Worm (Caenorhabditis elegans) whole organism, early embryonic: ENCODE results near the gene B0391.14.

Experiments
- B0310.2 ChIP-seq: sonication (generic microtip); optimal IDR thresholded peaks from 2 replicates; lab custom pipeline; 2016; ENCODE audit warnings: mild to moderate bottlenecking, missing genetic modification characterization, missing compliant biosample characterization
- F13C5.2 ChIP-seq: sonication (generic microtip); optimal IDR thresholded peaks from 2 replicates; lab custom pipeline; 2017; ENCODE audit warnings: mild to moderate bottlenecking, missing genetic modification characterization, inconsistent platforms, missing compliant biosample characterization
- aly-1 ChIP-seq: sonication (generic microtip); optimal IDR thresholded peaks from 2 replicates; lab custom pipeline; 2016; ENCODE audit warnings: missing genetic modification characterization, missing compliant biosample characterization
- ama-1 ChIP-seq: fragments of 150-350 bp; optimal IDR thresholded peaks from 2 replicates; lab custom pipeline; 2014
- ceh-13 ChIP-seq: fragments of 200-800 bp; sonication (Bioruptor generic); optimal IDR thresholded peaks from 2 replicates; lab custom pipeline; 2018; ENCODE audit warnings: mild to moderate bottlenecking, missing genetic modification characterization, missing compliant biosample characterization
- ceh-36 ChIP-seq: sonication (generic microtip); optimal IDR thresholded peaks from 2 replicates; lab custom pipeline; 2016; ENCODE audit warnings: missing genetic modification characterization, inconsistent platforms, missing compliant biosample characterization
- ets-7 ChIP-seq: sonication (generic microtip); optimal IDR thresholded peaks from 2 replicates; lab custom pipeline; 2016; ENCODE audit warnings: missing genotype, missing genetic modification characterization, missing compliant biosample characterization
- flt-1 ChIP-seq: fragments of 200-800 bp; sonication (Bioruptor generic); IDR thresholded peaks from 2 replicates; pipeline ENCODE4 v1.3.6; 2022; ENCODE audit warnings: missing genetic modification characterization, missing compliant biosample characterization
- hmbx-1 ChIP-seq: sonication (generic microtip); optimal IDR thresholded peaks from 2 replicates; lab custom pipeline; 2016; ENCODE audit warnings: mild to moderate bottlenecking, missing genetic modification characterization, missing compliant biosample characterization
- hmg-4 ChIP-seq: fragments of 200-800 bp; sonication (Bioruptor generic); optimal IDR thresholded peaks from 2 replicates; lab custom pipeline; 2018; ENCODE audit warnings: mild to moderate bottlenecking, missing genetic modification characterization, missing compliant biosample characterization
- hnd-1 ChIP-seq: sonication (generic microtip); optimal IDR thresholded peaks from 2 replicates; lab custom pipeline; 2016; ENCODE audit warnings: missing genetic modification characterization, missing compliant biosample characterization
- pes-1 ChIP-seq: fragments of 200-800 bp; sonication (Bioruptor generic); IDR thresholded peaks from 2 replicates; pipeline ENCODE4 v1.3.6; 2022; ENCODE audit warnings: missing genetic modification reagents, missing genetic modification characterization, missing compliant biosample characterization
- scrt-1 ChIP-seq: fragments of 200-800 bp; sonication (Bioruptor generic); IDR thresholded peaks from 2 replicates; pipeline ENCODE4 v1.3.6; 2022; ENCODE audit warnings: missing genetic modification characterization, missing compliant biosample characterization
- sea-1 ChIP-seq: fragments of 200-800 bp; sonication (Bioruptor generic); conservative IDR thresholded peaks from 2 replicates; pipeline ENCODE4 v1.3.6; 2022; ENCODE audit warnings: missing genetic modification characterization, missing compliant biosample characterization
- tbx-11 ChIP-seq: fragments of 200-800 bp; sonication (Bioruptor generic); IDR thresholded peaks from 2 replicates; pipeline ENCODE4 v1.3.6; 2022; ENCODE audit warnings: missing genetic modification characterization, missing compliant biosample characterization
- tbx-37 ChIP-seq: fragments of 200-800 bp; sonication (Bioruptor generic); conservative IDR thresholded peaks from 2 replicates; pipeline ENCODE4 v1.3.6; 2022; ENCODE audit warnings: missing genetic modification reagents, missing genetic modification characterization, missing compliant biosample characterization
- tra-4 ChIP-seq: sonication (generic microtip); optimal IDR thresholded peaks from 2 replicates; lab custom pipeline; 2017; ENCODE audit warnings: missing genetic modification characterization, missing compliant biosample characterization

The B0391.14 gene

DNA sequence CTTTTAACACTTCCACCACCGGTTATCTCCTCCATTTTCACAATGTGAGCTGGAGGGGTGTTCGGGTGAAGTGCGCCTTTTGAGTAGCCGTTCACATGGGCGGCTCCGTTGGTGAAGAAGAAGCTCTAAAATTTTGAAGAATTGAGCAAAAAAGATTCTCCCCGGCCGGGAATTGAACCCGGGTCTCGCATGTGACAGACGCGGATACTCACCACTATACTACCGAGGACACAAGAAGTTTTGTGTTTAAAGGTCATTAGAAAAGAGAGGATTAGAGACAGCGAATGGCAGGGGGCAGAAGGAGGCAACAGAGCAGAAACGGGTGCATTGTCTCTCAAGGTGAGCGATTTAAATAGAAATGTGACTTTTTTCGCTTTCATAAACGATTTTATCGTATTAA, 48.0 kb downstream of the B0391.14 start:
- peak; percentile 77 for TF ChIP-seq ceh-13 (GFP tag; lab: Kevin White, UChicago)
- TF ChIP-seq hmbx-1 (tag; lab: Kevin White, UChicago), result peak; percentile 59
- TF ChIP-seq ceh-36 (tag; lab: Kevin White, UChicago), result peak; percentile 95
- TF ChIP-seq F13C5.2 (tag; lab: Kevin White, UChicago), result peak; percentile 91
- TF ChIP-seq tbx-37, result peak; percentile 92
- TF ChIP-seq ets-7 (tag; lab: Kevin White, UChicago), result peak; percentile 57
- TF ChIP-seq pes-1 (GFP tag; lab: Robert Waterston, UW), result peak; percentile 92
- peak; percentile 82 for TF ChIP-seq B0310.2 (tag; lab: Kevin White, UChicago)
- TF ChIP-seq flt-1 (GFP tag; lab: Robert Waterston, UW), result peak; percentile 92
- TF ChIP-seq sea-1 (GFP tag; lab: Robert Waterston, UW), result peak; percentile 89
- peak; percentile 92 for TF ChIP-seq hmg-4 (GFP tag; lab: Kevin White, UChicago)
- TF ChIP-seq scrt-1 (GFP tag; lab: Robert Waterston, UW), result peak; percentile 92
- peak; percentile 86 for TF ChIP-seq aly-1 (tag; lab: Kevin White, UChicago)
- peak; percentile 80 for TF ChIP-seq hnd-1 (tag; lab: Kevin White, UChicago)
- TF ChIP-seq tra-4 (tag; lab: Kevin White, UChicago), result peak; percentile 71
- TF ChIP-seq tbx-11 (GFP tag; lab: Robert Waterston, UW), result peak; percentile 89
- no peak for TF ChIP-seq ama-1 (lab: Kevin White, UChicago)

DNA sequence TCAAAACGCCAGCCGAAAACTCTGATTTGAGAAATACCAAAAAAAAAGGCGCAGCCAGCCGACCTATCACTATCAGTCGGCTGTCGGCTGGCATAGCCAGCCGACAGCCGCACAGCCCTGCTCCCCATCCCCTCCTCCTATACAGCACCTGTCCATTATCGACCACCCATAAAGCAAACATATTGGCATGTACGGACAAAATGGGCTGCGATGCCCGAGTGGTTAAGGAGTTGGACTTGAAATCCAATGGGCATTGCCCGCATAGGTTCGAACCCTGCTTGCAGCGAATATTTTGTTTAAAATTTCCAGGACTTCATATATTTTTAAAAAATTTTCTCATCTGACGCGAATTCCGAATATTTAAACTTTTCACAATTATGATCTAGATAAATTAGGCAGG, 49.3 kb downstream of the B0391.14 start:
- TF ChIP-seq ama-1 (lab: Kevin White, UChicago), result no peak
- TF ChIP-seq ceh-13 (GFP tag; lab: Kevin White, UChicago), result no peak
- TF ChIP-seq ceh-36 (tag; lab: Kevin White, UChicago), result peak; percentile 2
- no peak for TF ChIP-seq hmbx-1 (tag; lab: Kevin White, UChicago)
- TF ChIP-seq hmg-4 (GFP tag; lab: Kevin White, UChicago), result no peak
- no peak for TF ChIP-seq ets-7 (tag; lab: Kevin White, UChicago)
- peak; percentile 11; the same call in 1 of the 2 replicates for TF ChIP-seq flt-1 (GFP tag; lab: Robert Waterston, UW)
- TF ChIP-seq aly-1 (tag; lab: Kevin White, UChicago), result no peak
- no peak for TF ChIP-seq F13C5.2 (tag; lab: Kevin White, UChicago)
- no peak for TF ChIP-seq tbx-11 (GFP tag; lab: Robert Waterston, UW)
- TF ChIP-seq pes-1 (GFP tag; lab: Robert Waterston, UW), result 0 out of 2 replicates have a peak, but pooled peaks have one; percentile 48
- TF ChIP-seq sea-1 (GFP tag; lab: Robert Waterston, UW), result no peak
- no peak for TF ChIP-seq tbx-37
